Worm (Caenorhabditis elegans) whole organism, mixed stage, embryonic: Measurements from ENCODE around the gene panl-3.
A peak's percentile ranks its signal among the peaks of the same experiment; 100 is the strongest.

Experiments
- M03D4.4 ChIP-seq: sonication (generic microtip); optimal IDR thresholded peaks from 2 replicates; lab custom pipeline; 2017; ENCODE audit warnings: mild to moderate bottlenecking, missing genetic modification characterization, missing compliant biosample characterization
- bed-3 ChIP-seq: fragments of 200-800 bp; sonication (Bioruptor generic); optimal IDR thresholded peaks from 3 replicates; lab custom pipeline; 2018; ENCODE audit warnings: mild to moderate bottlenecking, missing genetic modification characterization, moderate library complexity, missing compliant biosample characterization
- blmp-1 ChIP-seq: fragments of 150-350 bp; optimal IDR thresholded peaks from 2 replicates; lab custom pipeline; 2014; ENCODE audit warnings: missing biosample characterization, missing genetic modification characterization
- ceh-39 ChIP-seq: fragments of 150-350 bp; optimal IDR thresholded peaks from 2 replicates; lab custom pipeline; 2014; ENCODE audit warnings: missing biosample characterization, missing genetic modification characterization
- ceh-43 ChIP-seq: fragments of 200-800 bp; sonication (Bioruptor generic); optimal IDR thresholded peaks from 2 replicates; lab custom pipeline; 2018; ENCODE audit warnings: mild to moderate bottlenecking, missing genetic modification characterization, moderate library complexity, missing compliant biosample characterization
- ceh-83 ChIP-seq: fragments of 200-800 bp; sonication (Bioruptor generic); optimal IDR thresholded peaks from 2 replicates; lab custom pipeline; 2018; ENCODE audit warnings: mild to moderate bottlenecking, missing genetic modification characterization, missing compliant biosample characterization
- ces-1 ChIP-seq: fragments of 150-350 bp; optimal IDR thresholded peaks from 2 replicates; lab custom pipeline; 2014; ENCODE audit warnings: missing biosample characterization, missing genetic modification reagents, missing genetic modification characterization
- cnd-1 ChIP-seq: fragments of 200-800 bp; sonication (Bioruptor generic); optimal IDR thresholded peaks from 2 replicates; lab custom pipeline; 2018; ENCODE audit warnings: mild to moderate bottlenecking, missing genetic modification characterization, missing compliant biosample characterization
- drap-1 ChIP-seq: fragments of 200-800 bp; sonication (Bioruptor generic); optimal IDR thresholded peaks from 3 replicates; lab custom pipeline; 2018; ENCODE audit warnings: mild to moderate bottlenecking, missing genetic modification characterization, missing compliant biosample characterization
- elt-1 ChIP-seq: sonication (generic microtip); optimal IDR thresholded peaks from 2 replicates; lab custom pipeline; 2017; ENCODE audit warnings: missing genetic modification characterization, mild to moderate bottlenecking, missing compliant biosample characterization, antibody characterized with exemption, moderate library complexity, borderline replicate concordance; ENCODE audit not compliant: insufficient read depth
- elt-3 ChIP-seq: fragments of 150-350 bp; optimal IDR thresholded peaks from 2 replicates; lab custom pipeline; 2014; ENCODE audit warnings: missing biosample characterization, missing genetic modification characterization
- flh-1 ChIP-seq: fragments of 200-800 bp; sonication (Bioruptor generic); optimal IDR thresholded peaks from 2 replicates; lab custom pipeline; 2018; ENCODE audit warnings: mild to moderate bottlenecking, missing genetic modification characterization, moderate library complexity, missing compliant biosample characterization
- ham-2 ChIP-seq: fragments of 200-800 bp; sonication (Bioruptor generic); optimal IDR thresholded peaks from 2 replicates; lab custom pipeline; 2018; ENCODE audit warnings: mild to moderate bottlenecking, missing genetic modification characterization, missing compliant biosample characterization
- hlh-1 ChIP-seq: fragments of 150-350 bp; optimal IDR thresholded peaks from 2 replicates; lab custom pipeline; 2014; ENCODE audit warnings: missing biosample characterization, missing genetic modification reagents, missing genetic modification characterization
- lin-13 ChIP-seq: fragments of 150-350 bp; optimal IDR thresholded peaks from 2 replicates; lab custom pipeline; 2014; ENCODE audit warnings: missing biosample characterization, missing genetic modification characterization
- lin-32 ChIP-seq: fragments of 200-800 bp; sonication (Bioruptor generic); optimal IDR thresholded peaks from 2 replicates; lab custom pipeline; 2018; ENCODE audit warnings: mild to moderate bottlenecking, missing genetic modification characterization, missing compliant biosample characterization
- lsy-2 ChIP-seq: fragments of 150-350 bp; optimal IDR thresholded peaks from 2 replicates; lab custom pipeline; 2014; ENCODE audit warnings: missing biosample characterization, missing genetic modification characterization
- mab-5 ChIP-seq: fragments of 150-350 bp; optimal IDR thresholded peaks from 2 replicates; lab custom pipeline; 2014; ENCODE audit warnings: missing biosample characterization, missing genetic modification characterization
- mep-1 ChIP-seq: fragments of 150-350 bp; optimal IDR thresholded peaks from 2 replicates; lab custom pipeline; 2017; ENCODE audit warnings: missing biosample characterization, missing genetic modification reagents, missing genetic modification characterization, inconsistent platforms
- mls-2 ChIP-seq: sonication (generic microtip); optimal IDR thresholded peaks from 2 replicates; lab custom pipeline; 2016; ENCODE audit warnings: mild to moderate bottlenecking, missing genetic modification characterization, moderate library complexity, missing compliant biosample characterization
- nhr-12 ChIP-seq: fragments of 150-350 bp; optimal IDR thresholded peaks from 2 replicates; lab custom pipeline; 2014; ENCODE audit warnings: missing biosample characterization, missing genetic modification characterization
- nhr-2 ChIP-seq: fragments of 150-350 bp; optimal IDR thresholded peaks from 2 replicates; lab custom pipeline; 2014; ENCODE audit warnings: missing biosample characterization, missing genetic modification characterization
- nhr-237 ChIP-seq: fragments of 150-350 bp; optimal IDR thresholded peaks from 2 replicates; lab custom pipeline; 2014; ENCODE audit warnings: missing biosample characterization, missing genetic modification characterization
- nhr-28 ChIP-seq: fragments of 150-350 bp; optimal IDR thresholded peaks from 2 replicates; lab custom pipeline; 2014; ENCODE audit warnings: missing biosample characterization, missing genetic modification characterization
- nhr-76 ChIP-seq: sonication (generic microtip); optimal IDR thresholded peaks from 2 replicates; lab custom pipeline; 2017; ENCODE audit warnings: missing biosample characterization, missing genetic modification characterization
- pha-4 ChIP-seq: fragments of 150-350 bp; optimal IDR thresholded peaks from 2 replicates; lab custom pipeline; 2018; ENCODE audit warnings: missing biosample characterization, missing genetic modification reagents, missing genetic modification characterization
- sem-2 ChIP-seq: fragments of 200-800 bp; sonication (Bioruptor generic); optimal IDR thresholded peaks from 2 replicates; lab custom pipeline; 2018; ENCODE audit warnings: mild to moderate bottlenecking, missing genetic modification characterization, missing compliant biosample characterization
- snpc-4 ChIP-seq: fragments of 150-350 bp; optimal IDR thresholded peaks from 2 replicates; lab custom pipeline; 2014; ENCODE audit warnings: missing biosample characterization, missing genetic modification characterization
- sptf-1 ChIP-seq: sonication (generic microtip); optimal IDR thresholded peaks from 2 replicates; lab custom pipeline; 2017; ENCODE audit warnings: mild to moderate bottlenecking, missing genetic modification characterization, moderate library complexity, missing compliant biosample characterization
- tbx-8 ChIP-seq: fragments of 200-800 bp; sonication (Bioruptor generic); optimal IDR thresholded peaks from 2 replicates; lab custom pipeline; 2018; ENCODE audit warnings: mild to moderate bottlenecking, missing genetic modification characterization, moderate library complexity, missing compliant biosample characterization
- unc-120 ChIP-seq: sonication (generic microtip); optimal IDR thresholded peaks from 2 replicates; lab custom pipeline; 2017; ENCODE audit warnings: missing genetic modification characterization, missing compliant biosample characterization; ENCODE audit not compliant: poor library complexity, severe bottlenecking
- unc-39 ChIP-seq: fragments of 150-350 bp; optimal IDR thresholded peaks from 2 replicates; lab custom pipeline; 2014; ENCODE audit warnings: missing biosample characterization, missing genetic modification characterization
- unc-62 ChIP-seq: fragments of 150-350 bp; optimal IDR thresholded peaks from 2 replicates; lab custom pipeline; 2014; ENCODE audit warnings: missing biosample characterization, missing genetic modification reagents, missing genetic modification characterization
- zip-8 ChIP-seq: fragments of 150-350 bp; optimal IDR thresholded peaks from 2 replicates; lab custom pipeline; 2014; ENCODE audit warnings: missing biosample characterization, missing genetic modification characterization
- ztf-11 ChIP-seq: fragments of 150-350 bp; optimal IDR thresholded peaks from 2 replicates; lab custom pipeline; 2014; ENCODE audit warnings: missing biosample characterization, missing genetic modification characterization

The panl-3 gene

DNA sequence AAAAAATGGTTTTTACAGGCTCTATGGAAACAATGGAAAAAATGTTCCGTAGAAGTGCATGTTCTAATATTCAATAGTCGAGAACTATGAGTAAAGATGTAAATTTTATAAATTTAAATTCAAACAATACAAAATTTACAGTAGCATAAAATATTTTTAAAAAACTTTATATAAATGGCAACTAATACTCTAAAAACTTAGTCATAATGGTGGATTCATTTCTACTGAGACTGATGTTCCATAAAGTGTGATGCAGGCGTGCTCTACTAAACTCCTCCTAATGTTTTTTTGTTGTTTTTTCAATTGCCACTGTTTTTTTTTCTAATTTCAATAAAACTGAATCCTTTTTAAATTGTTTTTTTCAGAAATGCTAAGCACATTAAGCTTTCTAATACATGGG, 10.7 kb upstream of the panl-3 start, which contains the start of gene gtap-2:
TSS of gene gtap-2 (plus strand) at position 366 of the 400 bp plus-strand sequence.
- TF ChIP-seq ces-1 (GFP tag; lab: Kevin White, UChicago), result peak; percentile 72
- TF ChIP-seq ceh-39, result no peak
- TF ChIP-seq lsy-2 (tag; lab: Kevin White, UChicago), result peak; percentile 35

DNA sequence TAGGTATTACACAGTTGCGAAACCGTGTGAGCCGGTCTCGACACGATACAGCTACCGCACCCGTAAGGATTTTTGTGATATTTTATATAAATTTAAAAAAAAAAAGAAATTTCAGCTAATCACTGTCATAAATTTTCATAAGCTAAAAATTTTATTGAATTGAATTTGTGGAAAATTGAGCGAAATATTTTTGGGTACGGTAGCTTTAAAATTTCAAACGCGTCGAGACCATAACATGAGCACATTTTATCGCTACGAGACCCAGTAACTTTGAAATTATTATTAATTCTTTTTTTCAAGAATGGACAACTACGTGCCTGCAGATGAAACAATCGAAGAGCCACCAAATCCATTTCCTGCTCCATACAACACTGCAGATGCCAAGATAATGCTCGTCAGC, 5.7 kb upstream of the panl-3 start, which contains the start of gene ZK632.14:
TSS of gene ZK632.14 (plus strand) at position 301 of the 400 bp plus-strand sequence.
- TF ChIP-seq nhr-28 (tag; lab: Kevin White, UChicago) (no peak), mls-2 (tag; lab: Kevin White, UChicago) (no peak), unc-39 (tag; lab: Kevin White, UChicago) (no peak), nhr-2 (tag; lab: Kevin White, UChicago) (no peak), zip-8 (no peak), sptf-1 (no peak), mab-5 (tag; lab: Kevin White, UChicago) (no peak), flh-1 (GFP tag; lab: Kevin White, UChicago) (no peak), cnd-1 (tag; lab: Kevin White, UChicago) (no peak), lin-32 (no peak), unc-62 (GFP tag; lab: Kevin White, UChicago) (no peak), ces-1 (GFP tag; lab: Kevin White, UChicago) (no peak), unc-120 (no peak), ztf-11 (tag; lab: Kevin White, UChicago) (no peak), ham-2 (GFP tag; lab: Kevin White, UChicago) (no peak), nhr-12 (tag; lab: Kevin White, UChicago) (no peak)
- TF ChIP-seq, all 35 proteins: peak for 0

DNA sequence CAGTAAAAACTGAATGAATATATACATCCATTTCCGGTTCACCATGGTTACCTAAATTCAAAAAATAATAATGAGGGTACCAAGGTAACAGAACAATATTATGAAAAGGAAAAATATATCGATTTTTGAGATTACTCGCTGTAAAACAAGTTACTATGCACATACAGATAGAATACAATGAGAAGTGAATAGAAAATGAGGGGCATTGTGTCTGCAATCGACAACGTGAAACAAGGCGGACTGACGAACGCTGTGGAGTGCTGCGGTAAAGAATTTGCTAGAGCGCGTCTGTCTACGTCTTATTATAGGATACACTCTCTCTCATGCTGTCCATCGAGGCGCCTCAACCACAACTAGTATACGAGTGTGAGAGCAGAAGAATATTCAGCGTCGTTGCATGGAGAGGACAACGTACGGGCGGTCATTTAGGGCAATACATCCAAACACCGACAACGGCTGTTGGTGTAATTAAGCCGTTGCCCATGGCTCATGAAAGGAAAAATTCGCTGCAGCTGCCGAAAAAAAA, 1.7 kb upstream of the panl-3 start, which contains the start of gene cnx-1:
TSS of gene cnx-1 (minus strand) at position 51 of the 526 bp plus-strand sequence.
- TF ChIP-seq ceh-83 (GFP tag; lab: Kevin White, UChicago) (no peak), ham-2 (GFP tag; lab: Kevin White, UChicago) (peak; percentile 34), tbx-8 (no peak), zip-8 (no peak), hlh-1 (tag; lab: Kevin White, UChicago) (no peak), ztf-11 (tag; lab: Kevin White, UChicago) (no peak), nhr-237 (tag; lab: Kevin White, UChicago) (no peak), lin-13 (tag; lab: Kevin White, UChicago) (no peak), M03D4.4 (tag; lab: Kevin White, UChicago) (no peak), mep-1 (tag; lab: Kevin White, UChicago) (peak; percentile 8), drap-1 (GFP tag; lab: Kevin White, UChicago) (no peak), flh-1 (GFP tag; lab: Kevin White, UChicago) (no peak), nhr-28 (tag; lab: Kevin White, UChicago) (no peak), cnd-1 (tag; lab: Kevin White, UChicago) (peak; percentile 67), lsy-2 (tag; lab: Kevin White, UChicago) (no peak), blmp-1 (tag; lab: Kevin White, UChicago) (no peak), unc-39 (tag; lab: Kevin White, UChicago) (no peak), nhr-76 (tag; lab: Kevin White, UChicago) (no peak), elt-1 (tag; lab: Kevin White, UChicago) (no peak), ceh-39 (no peak), sem-2 (GFP tag; lab: Kevin White, UChicago) (no peak), elt-3 (no peak), lin-32 (peak; percentile 16), snpc-4 (tag; lab: Kevin White, UChicago) (no peak), unc-62 (GFP tag; lab: Kevin White, UChicago) (peak; percentile 38), nhr-12 (tag; lab: Kevin White, UChicago) (no peak), ceh-43 (GFP tag; lab: Kevin White, UChicago) (no peak), mab-5 (tag; lab: Kevin White, UChicago) (no peak), bed-3 (GFP tag; lab: Kevin White, UChicago) (no peak), pha-4 (no peak), nhr-2 (tag; lab: Kevin White, UChicago) (peak; percentile 84), sptf-1 (peak; percentile 29), unc-120 (peak; percentile 30), mls-2 (tag; lab: Kevin White, UChicago) (peak; percentile 73), ces-1 (GFP tag; lab: Kevin White, UChicago) (peak; percentile 4)
